Worm (Caenorhabditis elegans) whole organism, midembryonic: ENCODE results near the gene Y7A5A.1.

ENCODE experiments used
- flt-1 ChIP-seq: fragments of 200-800 bp; sonication (Bioruptor generic); IDR thresholded peaks from 2 replicates; pipeline ENCODE4 v1.3.6; 2022; ENCODE audit warnings: missing genetic modification characterization, missing compliant biosample characterization
- klf-2 ChIP-seq: fragments of 200-800 bp; sonication (Bioruptor generic); conservative IDR thresholded peaks from 2 replicates; pipeline ENCODE4 v1.3.6; 2022; ENCODE audit warnings: missing genetic modification reagents, missing genetic modification characterization, missing compliant biosample characterization
- tab-1 ChIP-seq: fragments of 200-800 bp; sonication (Bioruptor generic); IDR thresholded peaks from 2 replicates; pipeline ENCODE4 v1.3.6; 2022; ENCODE audit warnings: missing genetic modification characterization, missing compliant biosample characterization
- ztf-23 ChIP-seq: fragments of 200-800 bp; sonication (Bioruptor generic); IDR thresholded peaks from 2 replicates; pipeline ENCODE4 v1.3.6; 2022; ENCODE audit warnings: missing genetic modification reagents, missing genetic modification characterization, missing compliant biosample characterization
- ztf-29 ChIP-seq: fragments of 200-800 bp; sonication (Bioruptor generic); IDR thresholded peaks from 2 replicates; pipeline ENCODE4 v1.3.6; 2022; ENCODE audit warnings: missing genetic modification reagents, missing genetic modification characterization, missing compliant biosample characterization

DNA sequence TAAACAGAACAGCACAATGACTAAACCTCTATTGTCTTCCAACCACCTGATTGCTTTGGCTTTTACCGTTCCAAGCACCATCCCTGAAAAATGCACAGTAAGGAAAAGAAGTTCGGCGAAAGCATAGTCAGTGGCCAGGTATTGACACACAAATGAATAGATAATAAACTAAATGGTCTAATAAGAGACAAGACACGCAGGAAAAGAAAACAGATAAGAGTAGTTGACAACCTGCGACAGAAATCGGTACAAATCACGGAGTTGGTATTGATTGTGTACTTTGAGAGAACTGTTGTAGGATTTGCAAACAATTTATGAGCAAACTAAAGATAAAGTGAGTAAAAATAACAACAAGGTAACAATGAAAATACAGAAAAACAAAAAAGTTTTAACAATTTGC lies at the start of gene Y7A5A.1:
- no peak for TF ChIP-seq ztf-23 (GFP tag; lab: Robert Waterston, UW)
- TF ChIP-seq ztf-29: no peak
- no peak for TF ChIP-seq klf-2 (GFP tag; lab: Robert Waterston, UW)
- no peak for TF ChIP-seq flt-1 (GFP tag; lab: Robert Waterston, UW)
- TF ChIP-seq tab-1 (GFP tag; lab: Robert Waterston, UW): no peak
